Fruit fly (Drosophila melanogaster) whole organism, wandering third instar larva: ENCODE results near the gene Kap-alpha1.
A peak's percentile ranks its signal among the peaks of the same experiment; 100 is the strongest.

Source experiments
- Hr78 ChIP-seq: fragments of >200 bp; optimal IDR thresholded peaks from 2 replicates; lab custom pipeline; 2017; ENCODE audit warnings: missing biosample characterization, missing genetic modification characterization
- Jra ChIP-seq: sonication (Bioruptor generic); optimal IDR thresholded peaks from 2 replicates; lab custom pipeline; 2016; ENCODE audit warnings: missing biosample characterization, missing genetic modification characterization
- OdsH ChIP-seq: fragments of 200-800 bp; sonication (Bioruptor generic); optimal IDR thresholded peaks from 2 replicates; lab custom pipeline; 2016; ENCODE audit warnings: missing biosample characterization, mild to moderate bottlenecking, missing genetic modification characterization
- psq ChIP-seq: fragments of 200-800 bp; sonication (Bioruptor generic); optimal IDR thresholded peaks from 3 replicates; lab custom pipeline; 2017; ENCODE audit warnings: missing biosample characterization, mild to moderate bottlenecking, missing genetic modification characterization, moderate library complexity

- TF ChIP-seq OdsH (peak; percentile 78), Hr78 (GFP tag; lab: Kevin White, UChicago) (no peak), Jra (GFP tag; lab: Kevin White, UChicago) (peak; percentile 88), psq (GFP tag; lab: Kevin White, UChicago) (peak; percentile 69)
Observed at dm6 chr3L:19817807-19818531, 10.9 kb downstream of the Kap-alpha1 start, which contains the start of the genes Fibp and Deaf1.
